Worm (Caenorhabditis elegans) whole organism, L1 larva: ENCODE results near the gene F14B8.6.

ENCODE experiments used
- aly-2 ChIP-seq: fragments of 150-350 bp; optimal IDR thresholded peaks from 2 replicates; lab custom pipeline; 2014; ENCODE audit warnings: missing biosample characterization, missing genetic modification characterization
- ama-1 ChIP-seq: fragments of 150-350 bp; optimal IDR thresholded peaks from 2 replicates; lab custom pipeline; 2014
- ceh-8 ChIP-seq: fragments of 200-800 bp; sonication (Bioruptor generic); optimal IDR thresholded peaks from 2 replicates; lab custom pipeline; 2018; ENCODE audit warnings: mild to moderate bottlenecking, missing genetic modification characterization, moderate library complexity, missing compliant biosample characterization
- dsc-1 ChIP-seq: sonication (generic microtip); optimal IDR thresholded peaks from 2 replicates; lab custom pipeline; 2016; ENCODE audit warnings: mild to moderate bottlenecking, missing genetic modification characterization, missing compliant biosample characterization
- egl-27 ChIP-seq, 2 experiments: fragments of 150-350 bp in 1 of 2; sonication (generic microtip); optimal IDR thresholded peaks; 3 replicates each; lab custom pipeline; 2017 to 2018; ENCODE audit warnings: missing biosample characterization in 2 of 2, missing genetic modification characterization in 2 of 2, missing genetic modification reagents in 2 of 2
- elt-2 ChIP-seq: sonication (generic microtip); optimal IDR thresholded peaks from 2 replicates; lab custom pipeline; 2016; ENCODE audit warnings: missing genetic modification characterization, mild to moderate bottlenecking, inconsistent platforms, missing compliant biosample characterization, missing genetic modification reagents
- fkh-4 ChIP-seq: sonication (generic microtip); optimal IDR thresholded peaks from 2 replicates; lab custom pipeline; 2016; ENCODE audit warnings: missing compliant biosample characterization, missing genetic modification characterization, borderline replicate concordance
- jun-1 ChIP-seq: fragments of 150-350 bp; optimal IDR thresholded peaks from 2 replicates; lab custom pipeline; 2014; ENCODE audit warnings: missing biosample characterization, missing genetic modification reagents, missing genetic modification characterization
- lin-35 ChIP-seq, 2 experiments: fragments of 150-350 bp; optimal IDR thresholded peaks; 2 replicates each; lab custom pipeline; 2014; ENCODE audit warnings: missing biosample characterization in 2 of 2, missing genetic modification characterization in 2 of 2, missing genetic modification reagents in 2 of 2
- mdl-1 ChIP-seq, 2 experiments: fragments of 150-350 bp; optimal IDR thresholded peaks; 2 replicates each; lab custom pipeline; 2014 to 2017; ENCODE audit warnings: missing biosample characterization in 2 of 2, missing genetic modification characterization in 2 of 2, inconsistent platforms in 1 of 2
- mep-1 ChIP-seq: fragments of 150-350 bp; optimal IDR thresholded peaks from 2 replicates; lab custom pipeline; 2014; ENCODE audit warnings: missing biosample characterization, missing genetic modification characterization
- rnt-1 ChIP-seq: sonication (generic microtip); optimal IDR thresholded peaks from 2 replicates; lab custom pipeline; 2016; ENCODE audit warnings: mild to moderate bottlenecking, missing genetic modification characterization, moderate library complexity, missing compliant biosample characterization
- snpc-4 ChIP-seq: fragments of 150-350 bp; optimal IDR thresholded peaks from 2 replicates; lab custom pipeline; 2014; ENCODE audit warnings: missing biosample characterization, missing genetic modification characterization
- ztf-11 ChIP-seq, 2 experiments: sonication (generic microtip); optimal IDR thresholded peaks; 2 replicates each; lab custom pipeline; 2016 to 2017; ENCODE audit warnings: missing genetic modification characterization in 2 of 2, missing biosample characterization in 1 of 2, missing compliant biosample characterization in 1 of 2

DNA sequence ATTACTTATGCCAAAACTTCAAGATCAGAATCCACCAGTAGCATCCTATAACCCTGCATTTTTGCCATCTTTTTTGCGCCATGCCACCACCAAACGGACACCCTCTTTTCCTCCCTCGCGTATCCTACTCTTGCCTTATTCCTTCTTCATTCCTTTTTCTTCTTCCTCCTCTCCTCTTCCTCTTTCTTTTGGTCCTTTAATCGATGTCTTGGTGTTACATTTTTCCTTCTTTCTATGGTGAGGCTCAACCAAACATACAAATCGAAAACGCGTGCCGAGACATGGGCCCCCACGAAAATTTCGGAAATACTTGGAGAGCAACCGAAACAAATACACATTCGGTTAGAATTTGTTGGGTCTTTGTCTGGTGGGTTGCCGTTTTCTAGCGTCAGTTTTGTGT, 39.1 kb upstream of the F14B8.6 start:
- no peak for TF ChIP-seq egl-27 (tag; optimal IDR thresholded peaks at IDR 0.05; lab: Kevin White, UChicago)
- no peak for TF ChIP-seq rnt-1 (tag; lab: Kevin White, UChicago)
- no peak for TF ChIP-seq dsc-1 (tag; lab: Kevin White, UChicago)
- no peak for TF ChIP-seq ama-1 (lab: Kevin White, UChicago)
- no peak for TF ChIP-seq lin-35 (GFP tag; optimal IDR thresholded peaks at IDR 0.05; lab: Kevin White, UChicago)
- TF ChIP-seq elt-2 = no peak
- TF ChIP-seq mep-1 (tag; lab: Kevin White, UChicago) = no peak
- TF ChIP-seq aly-2 = no peak
- no peak for TF ChIP-seq snpc-4 (tag; lab: Kevin White, UChicago)
- no peak for TF ChIP-seq ztf-11 (tag; optimal IDR thresholded peaks at IDR 0.05; lab: Kevin White, UChicago)
- no peak for TF ChIP-seq mdl-1 (tag; optimal IDR thresholded peaks at IDR 0.05; lab: Kevin White, UChicago)
- TF ChIP-seq jun-1 = no peak
- TF ChIP-seq ceh-8 (GFP tag; lab: Kevin White, UChicago) = no peak
- no peak for TF ChIP-seq fkh-4 (tag; lab: Kevin White, UChicago)
